Fruit fly (Drosophila melanogaster): ENCODE measurements around the gene Cse1.

- TF ChIP-seq tj (GFP tag; optimal IDR thresholded peaks at IDR 0.05) = no peak
- no peak for TF ChIP-seq pad (GFP tag; optimal IDR thresholded peaks at IDR 0.05)
- no peak for TF ChIP-seq Hr96 (GFP tag; optimal IDR thresholded peaks at IDR 0.05)
- no peak for TF ChIP-seq cnc (optimal IDR thresholded peaks at IDR 0.05)
- TF ChIP-seq CG14711 (tag; optimal IDR thresholded peaks at IDR 0.05) = no peak
- no peak for TF ChIP-seq toe (GFP tag; optimal IDR thresholded peaks at IDR 0.05)
- TF ChIP-seq kay (GFP tag; ENCODE audit: borderline replicate concordance) = no peak
- no peak for TF ChIP-seq cic (GFP tag; optimal IDR thresholded peaks at IDR 0.05)
- TF ChIP-seq CG7045 (GFP tag; optimal IDR thresholded peaks at IDR 0.05) = no peak
- no peak for TF ChIP-seq ovo (GFP tag; optimal IDR thresholded peaks at IDR 0.05)
These were observed 16.3 kb downstream of the Cse1 start for dm6 chr2L:16808752-16809151.
